Worm (Caenorhabditis elegans) whole organism, L1 larva: Measurements from ENCODE around the gene otpl-8.

Experiments used
- C34B4.2 ChIP-seq: sonication (generic microtip); optimal IDR thresholded peaks from 2 replicates; lab custom pipeline; 2017; ENCODE audit warnings: mild to moderate bottlenecking, missing genetic modification characterization, missing compliant biosample characterization
- aly-2 ChIP-seq: fragments of 150-350 bp; optimal IDR thresholded peaks from 2 replicates; lab custom pipeline; 2014; ENCODE audit warnings: missing biosample characterization, missing genetic modification characterization
- ama-1 ChIP-seq: fragments of 150-350 bp; optimal IDR thresholded peaks from 2 replicates; lab custom pipeline; 2014
- blmp-1 ChIP-seq: fragments of 150-350 bp; optimal IDR thresholded peaks from 2 replicates; lab custom pipeline; 2014; ENCODE audit warnings: missing biosample characterization, missing genetic modification characterization
- fkh-10 ChIP-seq: sonication (generic microtip); optimal IDR thresholded peaks from 2 replicates; lab custom pipeline; 2017; ENCODE audit warnings: missing biosample characterization, missing genetic modification reagents, missing genetic modification characterization
- lsy-2 ChIP-seq, 2 experiments: fragments of 150-350 bp; optimal IDR thresholded peaks; 2 replicates each; lab custom pipeline; 2014; ENCODE audit warnings: missing biosample characterization in 2 of 2, missing genetic modification characterization in 2 of 2
- mep-1 ChIP-seq: fragments of 150-350 bp; optimal IDR thresholded peaks from 2 replicates; lab custom pipeline; 2014; ENCODE audit warnings: missing biosample characterization, missing genetic modification characterization
- nhr-28 ChIP-seq: fragments of 150-350 bp; optimal IDR thresholded peaks from 2 replicates; lab custom pipeline; 2014; ENCODE audit warnings: missing biosample characterization, missing genetic modification characterization
- snpc-4 ChIP-seq: fragments of 150-350 bp; optimal IDR thresholded peaks from 2 replicates; lab custom pipeline; 2014; ENCODE audit warnings: missing biosample characterization, missing genetic modification characterization
- unc-62 ChIP-seq: fragments of 150-350 bp; optimal IDR thresholded peaks from 2 replicates; lab custom pipeline; 2014; ENCODE audit warnings: missing biosample characterization, missing genetic modification reagents, missing genetic modification characterization
- ztf-11 ChIP-seq, 2 experiments: sonication (generic microtip); optimal IDR thresholded peaks; 2 replicates each; lab custom pipeline; 2016 to 2017; ENCODE audit warnings: missing genetic modification characterization in 2 of 2, missing biosample characterization in 1 of 2, missing compliant biosample characterization in 1 of 2

ce11 chrX:12294263-12294662 is 23.5 kb upstream of the otpl-8 start, which contains the start of gene W06D11.1:
- TF ChIP-seq lsy-2 (tag; optimal IDR thresholded peaks at IDR 0.05; lab: Kevin White, UChicago) = no peak
- no peak for TF ChIP-seq mep-1 (tag; lab: Kevin White, UChicago)
- TF ChIP-seq aly-2 (tag; lab: Kevin White, UChicago) = no peak
- TF ChIP-seq C34B4.2 (tag; lab: Kevin White, UChicago) = no peak
- TF ChIP-seq blmp-1 (tag; lab: Kevin White, UChicago) = no peak
- no peak for TF ChIP-seq fkh-10 (GFP tag; lab: Kevin White, UChicago)
- no peak for TF ChIP-seq ztf-11 (tag; optimal IDR thresholded peaks at IDR 0.05; lab: Kevin White, UChicago)
- no peak for TF ChIP-seq unc-62 (GFP tag; lab: Kevin White, UChicago)
- no peak for TF ChIP-seq nhr-28
- no peak for TF ChIP-seq snpc-4 (tag; lab: Kevin White, UChicago)
- no peak for TF ChIP-seq ama-1 (lab: Kevin White, UChicago)
